Fruit fly (Drosophila melanogaster): ENCODE data around the gene CG14125.

dm6 chr3L:12002321-12003248 is 27.9 kb downstream of the CG14125 start, which contains the start of the genes Pop2 and CG6928:
- TF ChIP-seq CG8478 (optimal IDR thresholded peaks at IDR 0.05): no peak
- TF ChIP-seq pan (optimal IDR thresholded peaks at IDR 0.05): no peak
- TF ChIP-seq Dll (optimal IDR thresholded peaks at IDR 0.05): no peak
- no peak for TF ChIP-seq psq (optimal IDR thresholded peaks at IDR 0.05)

Measured in whole organism.